Worm (Caenorhabditis elegans): ENCODE data around the gene F53A2.11.

ce11 chrIII:13313788-13314187, 8.7 kb downstream of the F53A2.11 start, which contains the start of gene Y43F4B.10:
- no peak for TF ChIP-seq skn-1 (tag; optimal IDR thresholded peaks at IDR 0.05)
- no peak for TF ChIP-seq dmd-4 (tag; optimal IDR thresholded peaks at IDR 0.05)
- TF ChIP-seq nhr-11 (tag; optimal IDR thresholded peaks at IDR 0.05): no peak
- no peak for TF ChIP-seq nhr-77 (tag; optimal IDR thresholded peaks at IDR 0.05)
